Worm (Caenorhabditis elegans) whole organism, mixed stage, embryonic: Measurements from ENCODE around the gene epn-1.

ENCODE experiments used
- elt-1 ChIP-seq: sonication (generic microtip); optimal IDR thresholded peaks from 2 replicates; lab custom pipeline; 2017; ENCODE audit warnings: missing genetic modification characterization, mild to moderate bottlenecking, missing compliant biosample characterization, antibody characterized with exemption, moderate library complexity, borderline replicate concordance; ENCODE audit not compliant: insufficient read depth
- lin-13 ChIP-seq: fragments of 150-350 bp; optimal IDR thresholded peaks from 2 replicates; lab custom pipeline; 2014; ENCODE audit warnings: missing biosample characterization, missing genetic modification characterization
- lsy-2 ChIP-seq: fragments of 150-350 bp; optimal IDR thresholded peaks from 2 replicates; lab custom pipeline; 2014; ENCODE audit warnings: missing biosample characterization, missing genetic modification characterization
- mep-1 ChIP-seq: fragments of 150-350 bp; optimal IDR thresholded peaks from 2 replicates; lab custom pipeline; 2017; ENCODE audit warnings: missing biosample characterization, missing genetic modification reagents, missing genetic modification characterization, inconsistent platforms
- nhr-12 ChIP-seq: fragments of 150-350 bp; optimal IDR thresholded peaks from 2 replicates; lab custom pipeline; 2014; ENCODE audit warnings: missing biosample characterization, missing genetic modification characterization
- nhr-237 ChIP-seq: fragments of 150-350 bp; optimal IDR thresholded peaks from 2 replicates; lab custom pipeline; 2014; ENCODE audit warnings: missing biosample characterization, missing genetic modification characterization
- nhr-28 ChIP-seq: fragments of 150-350 bp; optimal IDR thresholded peaks from 2 replicates; lab custom pipeline; 2014; ENCODE audit warnings: missing biosample characterization, missing genetic modification characterization
- pha-4 ChIP-seq: fragments of 150-350 bp; optimal IDR thresholded peaks from 2 replicates; lab custom pipeline; 2018; ENCODE audit warnings: missing biosample characterization, missing genetic modification reagents, missing genetic modification characterization
- snpc-4 ChIP-seq: fragments of 150-350 bp; optimal IDR thresholded peaks from 2 replicates; lab custom pipeline; 2014; ENCODE audit warnings: missing biosample characterization, missing genetic modification characterization
- sptf-1 ChIP-seq: sonication (generic microtip); optimal IDR thresholded peaks from 2 replicates; lab custom pipeline; 2017; ENCODE audit warnings: mild to moderate bottlenecking, missing genetic modification characterization, moderate library complexity, missing compliant biosample characterization
- unc-120 ChIP-seq: sonication (generic microtip); optimal IDR thresholded peaks from 2 replicates; lab custom pipeline; 2017; ENCODE audit warnings: missing genetic modification characterization, missing compliant biosample characterization; ENCODE audit not compliant: poor library complexity, severe bottlenecking
- unc-62 ChIP-seq: fragments of 150-350 bp; optimal IDR thresholded peaks from 2 replicates; lab custom pipeline; 2014; ENCODE audit warnings: missing biosample characterization, missing genetic modification reagents, missing genetic modification characterization
- zip-8 ChIP-seq: fragments of 150-350 bp; optimal IDR thresholded peaks from 2 replicates; lab custom pipeline; 2014; ENCODE audit warnings: missing biosample characterization, missing genetic modification characterization
- ztf-11 ChIP-seq: fragments of 150-350 bp; optimal IDR thresholded peaks from 2 replicates; lab custom pipeline; 2014; ENCODE audit warnings: missing biosample characterization, missing genetic modification characterization

- TF ChIP-seq ztf-11 (tag; lab: Kevin White, UChicago) (no peak), sptf-1 (tag; lab: Kevin White, UChicago) (no peak), elt-1 (tag; lab: Kevin White, UChicago) (no peak), lsy-2 (tag; lab: Kevin White, UChicago) (no peak), nhr-28 (tag; lab: Kevin White, UChicago) (no peak), mep-1 (no peak), pha-4 (tag; lab: Kevin White, UChicago) (no peak), snpc-4 (no peak), nhr-12 (no peak), lin-13 (no peak), unc-62 (GFP tag; lab: Kevin White, UChicago) (no peak), unc-120 (tag; lab: Kevin White, UChicago) (no peak), zip-8 (tag; lab: Kevin White, UChicago) (no peak), nhr-237 (tag; lab: Kevin White, UChicago) (no peak)
Observed at ce11 chrX:14816717-14817116, 1.6 kb downstream of the epn-1 start.
